Worm (Caenorhabditis elegans): Measurements from ENCODE around the gene arrd-1.

Gene arrd-1

DNA sequence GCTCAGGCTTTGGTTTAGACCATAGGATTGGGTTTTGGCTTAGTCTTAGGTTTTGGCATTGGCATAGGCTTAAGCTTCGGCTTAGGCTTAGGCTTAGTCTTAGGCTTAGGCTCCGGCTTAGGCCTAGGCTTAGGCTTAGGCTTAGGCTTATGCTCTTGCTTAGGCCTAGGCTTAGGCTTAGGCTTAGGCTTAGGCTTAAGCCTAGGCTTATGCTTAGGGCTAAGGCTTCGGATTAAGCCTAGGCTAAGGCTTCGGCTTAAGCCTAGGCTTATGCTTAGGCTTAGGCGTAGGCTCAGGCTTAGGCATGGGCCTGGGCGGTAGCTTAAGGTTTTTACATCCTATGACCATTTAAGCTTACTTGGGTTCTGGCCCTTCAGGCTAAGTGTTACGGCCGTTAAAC lies 24.0 kb downstream of the arrd-1 start:
- no peak for TF ChIP-seq ZK546.5 (tag; optimal IDR thresholded peaks at IDR 0.05)
- no peak for TF ChIP-seq nfya-1 (tag; optimal IDR thresholded peaks at IDR 0.05; ENCODE audit: insufficient read depth)
- TF ChIP-seq elt-2 (tag; optimal IDR thresholded peaks at IDR 0.05), result no peak

DNA sequence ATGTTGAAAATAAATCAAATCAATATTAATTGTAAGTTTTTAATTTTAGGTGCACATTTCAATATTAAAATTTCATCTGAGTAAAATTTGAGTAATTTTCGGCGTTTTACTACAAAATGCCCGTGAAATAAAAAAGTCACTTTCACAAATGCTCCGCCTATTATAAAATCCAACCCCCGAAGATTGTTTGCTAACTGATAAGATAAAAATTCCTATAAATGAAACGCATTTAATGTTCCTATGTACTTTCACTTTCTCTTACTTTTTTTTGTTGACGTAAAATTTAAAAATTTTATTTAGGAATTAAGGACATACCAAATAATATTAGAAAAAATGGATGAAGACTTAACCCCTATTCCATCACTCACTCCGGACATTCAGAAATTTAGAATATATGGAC lies 31.1 kb downstream of the arrd-1 start, which contains the start of gene sdz-24:
sdz-24 (plus strand) TSS at position 301 of the 400 bp plus-strand sequence.
- TF ChIP-seq nhr-67 (tag; optimal IDR thresholded peaks at IDR 0.05) (no peak), fkh-10 (GFP tag; optimal IDR thresholded peaks at IDR 0.05) (no peak), ceh-9 (tag; optimal IDR thresholded peaks at IDR 0.05) (no peak), nhr-12 (tag; optimal IDR thresholded peaks at IDR 0.05) (no peak), nhr-11 (tag; optimal IDR thresholded peaks at IDR 0.05) (no peak), unc-62 (GFP tag; optimal IDR thresholded peaks at IDR 0.05) (no peak), ztf-4 (tag; optimal IDR thresholded peaks at IDR 0.05) (no peak), nhr-25 (tag; optimal IDR thresholded peaks at IDR 0.05) (no peak)

DNA sequence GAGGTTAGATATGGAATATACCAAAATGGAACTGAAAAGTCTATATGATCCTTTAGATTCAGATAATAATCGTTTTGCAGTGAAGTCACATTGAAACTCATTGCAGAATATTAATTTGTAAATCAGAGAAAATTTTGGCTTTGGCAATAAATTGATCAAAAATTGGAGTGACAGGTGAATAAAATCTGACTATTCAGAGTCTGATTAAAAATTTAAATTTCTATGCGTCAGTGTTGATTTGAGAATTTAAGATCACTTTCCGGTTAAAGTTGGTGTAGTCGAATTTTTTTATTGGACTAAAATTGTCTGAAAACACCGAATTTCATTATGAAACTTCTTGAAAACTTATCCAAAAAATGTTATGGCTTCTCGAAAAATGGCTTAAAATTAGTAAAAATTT lies 34.4 kb downstream of the arrd-1 start, which contains the start of gene sri-45:
sri-45 (minus strand) TSS at position 101 of the 400 bp plus-strand sequence.
- TF ChIP-seq hmg-11 (tag; optimal IDR thresholded peaks at IDR 0.05) (no peak), egl-27 (tag; optimal IDR thresholded peaks at IDR 0.05) (no peak), ceh-82 (tag; optimal IDR thresholded peaks at IDR 0.05) (no peak), ZK546.5 (tag; optimal IDR thresholded peaks at IDR 0.05) (no peak), mdl-1 (tag; optimal IDR thresholded peaks at IDR 0.05) (no peak), zag-1 (tag; optimal IDR thresholded peaks at IDR 0.05) (no peak), tbx-2 (tag; optimal IDR thresholded peaks at IDR 0.05) (no peak), skn-1 (tag; optimal IDR thresholded peaks at IDR 0.05) (no peak), elt-2 (tag; optimal IDR thresholded peaks at IDR 0.05) (no peak), pha-4 (tag; optimal IDR thresholded peaks at IDR 0.05) (no peak), nhr-25 (tag; optimal IDR thresholded peaks at IDR 0.05) (no peak), ceh-9 (tag; optimal IDR thresholded peaks at IDR 0.05) (no peak), ceh-16 (tag; optimal IDR thresholded peaks at IDR 0.05) (no peak), elt-1 (tag; optimal IDR thresholded peaks at IDR 0.05) (no peak)

DNA sequence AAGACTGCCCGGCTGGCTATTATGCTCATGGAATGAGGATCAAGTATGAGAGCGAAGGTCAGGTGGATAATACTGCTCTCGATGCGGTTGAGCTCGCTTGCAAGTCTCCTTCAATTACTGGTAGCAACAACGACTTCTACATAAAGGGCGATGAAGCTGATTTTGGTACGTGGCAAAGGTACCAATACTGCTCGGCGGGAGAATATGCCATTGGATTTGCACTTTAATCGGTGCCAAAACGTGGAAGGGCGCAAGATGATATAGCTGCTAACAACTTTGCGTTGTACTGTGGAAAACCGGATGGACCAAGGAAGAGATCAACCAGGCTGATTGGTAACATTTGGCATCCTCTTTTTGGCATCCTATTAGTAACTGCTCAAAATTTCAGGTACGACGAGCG lies 40.6 kb downstream of the arrd-1 start:
- TF ChIP-seq nhr-237 (tag; optimal IDR thresholded peaks at IDR 0.05), result no peak
- TF ChIP-seq jun-1 (tag; optimal IDR thresholded peaks at IDR 0.05), result no peak
- TF ChIP-seq nhr-77 (tag; optimal IDR thresholded peaks at IDR 0.05), result no peak
- no peak for TF ChIP-seq tbx-2 (tag; optimal IDR thresholded peaks at IDR 0.05)
- TF ChIP-seq lin-39 (tag; optimal IDR thresholded peaks at IDR 0.05), result no peak
- no peak for TF ChIP-seq sea-2 (GFP tag; optimal IDR thresholded peaks at IDR 0.05)
- TF ChIP-seq fos-1 (tag; optimal IDR thresholded peaks at IDR 0.05), result no peak
- TF ChIP-seq pqm-1 (tag; optimal IDR thresholded peaks at IDR 0.05), result no peak
- TF ChIP-seq hmg-11 (tag; optimal IDR thresholded peaks at IDR 0.05), result no peak

DNA sequence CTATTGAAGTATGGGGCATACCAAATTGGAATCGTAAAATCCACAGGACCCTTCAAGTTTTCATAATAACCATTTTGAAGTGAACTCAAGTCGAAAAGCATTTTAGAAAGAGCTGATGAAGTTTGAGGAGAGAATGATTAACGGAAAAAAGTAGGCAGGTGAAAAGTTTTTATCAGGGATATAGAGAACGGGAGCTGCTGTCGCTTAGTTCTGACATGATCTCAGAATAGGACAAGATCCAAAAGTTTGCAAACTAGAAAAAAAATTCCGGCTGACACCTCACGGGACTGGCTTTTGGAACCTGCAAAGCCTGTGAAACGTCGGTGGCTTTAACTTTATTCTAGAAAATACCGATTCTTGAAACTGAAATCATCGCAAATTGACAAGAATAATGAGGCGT lies 43.7 kb downstream of the arrd-1 start, which contains the start of gene sri-46:
sri-46 (minus strand) TSS at position 101 of the 400 bp plus-strand sequence.
- TF ChIP-seq egl-27 (tag; optimal IDR thresholded peaks at IDR 0.05), result no peak
- TF ChIP-seq ztf-4 (tag; optimal IDR thresholded peaks at IDR 0.05), result no peak
- no peak for TF ChIP-seq fkh-2 (tag; optimal IDR thresholded peaks at IDR 0.05)
- TF ChIP-seq eor-1 (tag; optimal IDR thresholded peaks at IDR 0.05), result no peak
- TF ChIP-seq nhr-23 (tag; optimal IDR thresholded peaks at IDR 0.05), result no peak
- no peak for TF ChIP-seq aly-2 (tag; optimal IDR thresholded peaks at IDR 0.05)
- no peak for TF ChIP-seq nhr-43 (tag; optimal IDR thresholded peaks at IDR 0.05; ENCODE audit: poor library complexity, severe bottlenecking)
- no peak for TF ChIP-seq mml-1 (tag; optimal IDR thresholded peaks at IDR 0.05)
- TF ChIP-seq elt-1 (tag; optimal IDR thresholded peaks at IDR 0.05), result no peak
- no peak for TF ChIP-seq pqm-1 (tag; optimal IDR thresholded peaks at IDR 0.05)
- no peak for TF ChIP-seq nhr-237 (tag; optimal IDR thresholded peaks at IDR 0.05)
- TF ChIP-seq snpc-4 (tag; optimal IDR thresholded peaks at IDR 0.05), result no peak
- no peak for TF ChIP-seq fos-1 (tag; optimal IDR thresholded peaks at IDR 0.05)

All from whole organism, L3 larva.